Worm (Caenorhabditis elegans) whole organism, young adult: Measurements from ENCODE around the gene fbxa-65.

Source experiments
- F57C9.4 ChIP-seq: sonication (generic microtip); optimal IDR thresholded peaks from 2 replicates; lab custom pipeline; 2017; ENCODE audit warnings: mild to moderate bottlenecking, missing genetic modification characterization, missing compliant biosample characterization
- cebp-2 ChIP-seq: fragments of 200-800 bp; sonication (Bioruptor generic); IDR thresholded peaks from 2 replicates; pipeline ENCODE4 v1.3.6; 2022; ENCODE audit warnings: missing genetic modification characterization, missing compliant biosample characterization
- lir-1 ChIP-seq: fragments of 200-800 bp; sonication (Bioruptor generic); conservative IDR thresholded peaks from 2 replicates; pipeline ENCODE4 v1.3.6; 2022; ENCODE audit warnings: missing genetic modification reagents, missing genetic modification characterization, missing compliant biosample characterization
- lsl-1 ChIP-seq: fragments of 200-800 bp; sonication (Bioruptor generic); optimal IDR thresholded peaks from 2 replicates; lab custom pipeline; 2018; ENCODE audit warnings: mild to moderate bottlenecking, missing genetic modification characterization, moderate library complexity, missing compliant biosample characterization
- pbrm-1 ChIP-seq: fragments of 200-800 bp; sonication (Bioruptor generic); IDR thresholded peaks from 2 replicates; pipeline ENCODE4 v1.3.6; 2022; ENCODE audit warnings: missing genetic modification reagents, missing genetic modification characterization, missing compliant biosample characterization
- pha-4 ChIP-seq: fragments of 150-350 bp; sonication (generic microtip); optimal IDR thresholded peaks from 2 replicates; lab custom pipeline; 2014; ENCODE audit warnings: missing biosample characterization, missing genetic modification reagents, missing genetic modification characterization
- tlf-1 ChIP-seq: fragments of 200-800 bp; sonication (Bioruptor generic); optimal IDR thresholded peaks from 2 replicates; lab custom pipeline; 2018; ENCODE audit warnings: mild to moderate bottlenecking, missing genetic modification characterization, missing compliant biosample characterization
- zfh-2 ChIP-seq: fragments of 200-800 bp; sonication (Bioruptor generic); conservative IDR thresholded peaks from 2 replicates; pipeline ENCODE4 v1.3.6; 2022; ENCODE audit warnings: missing genetic modification reagents, missing genetic modification characterization, missing compliant biosample characterization
- ztf-28 ChIP-seq: fragments of 200-800 bp; sonication (Bioruptor generic); IDR thresholded peaks from 2 replicates; pipeline ENCODE4 v1.3.6; 2022; ENCODE audit warnings: missing genetic modification reagents, missing genetic modification characterization, missing compliant biosample characterization

DNA sequence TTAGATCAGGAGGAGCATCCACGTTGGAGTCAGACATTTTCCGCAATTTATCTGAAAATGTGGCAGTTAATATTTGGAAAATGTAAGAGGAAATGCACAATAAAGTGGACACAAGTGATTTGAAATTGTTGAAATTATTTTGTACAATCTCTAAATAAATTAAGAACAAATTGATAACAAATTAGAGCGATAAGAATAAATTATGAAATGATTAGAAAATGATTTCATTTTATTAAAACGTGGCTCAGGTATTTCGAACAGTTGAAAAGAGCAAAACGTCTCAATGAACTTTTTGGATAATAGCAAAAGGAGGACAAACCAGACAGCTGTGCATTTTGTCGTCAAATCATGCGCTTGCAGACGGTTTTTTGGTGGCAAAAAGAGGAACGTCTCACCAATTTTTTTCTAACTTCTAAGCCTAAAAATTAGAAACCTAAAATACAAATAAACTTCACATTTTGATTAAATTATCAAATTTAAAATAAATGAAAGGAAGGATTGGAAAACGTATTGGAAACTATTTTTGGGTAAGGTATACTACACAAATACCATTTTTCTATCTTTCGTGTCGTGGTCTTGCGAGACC lies at the start of gene fbxa-65:
- TF ChIP-seq F57C9.4 (no peak), pha-4 (tag; lab: Kevin White, UChicago) (no peak), zfh-2 (GFP tag; lab: Robert Waterston, UW) (no peak), pbrm-1 (GFP tag; lab: Robert Waterston, UW) (no peak), lsl-1 (GFP tag; lab: Kevin White, UChicago) (no peak), tlf-1 (GFP tag; lab: Kevin White, UChicago) (no peak), ztf-28 (GFP tag; lab: Robert Waterston, UW) (no peak), cebp-2 (GFP tag; lab: Robert Waterston, UW) (no peak), lir-1 (GFP tag; lab: Robert Waterston, UW) (no peak)
